Worm (Caenorhabditis elegans) whole organism, early embryonic: Measurements from ENCODE around the gene sre-3.

Experiments used
- F13C5.2 ChIP-seq: sonication (generic microtip); optimal IDR thresholded peaks from 2 replicates; lab custom pipeline; 2017; ENCODE audit warnings: mild to moderate bottlenecking, missing genetic modification characterization, inconsistent platforms, missing compliant biosample characterization
- ama-1 ChIP-seq: fragments of 150-350 bp; optimal IDR thresholded peaks from 2 replicates; lab custom pipeline; 2014
- ceh-13 ChIP-seq: fragments of 200-800 bp; sonication (Bioruptor generic); optimal IDR thresholded peaks from 2 replicates; lab custom pipeline; 2018; ENCODE audit warnings: mild to moderate bottlenecking, missing genetic modification characterization, missing compliant biosample characterization
- flt-1 ChIP-seq: fragments of 200-800 bp; sonication (Bioruptor generic); IDR thresholded peaks from 2 replicates; pipeline ENCODE4 v1.3.6; 2022; ENCODE audit warnings: missing genetic modification characterization, missing compliant biosample characterization
- hmg-4 ChIP-seq: fragments of 200-800 bp; sonication (Bioruptor generic); optimal IDR thresholded peaks from 2 replicates; lab custom pipeline; 2018; ENCODE audit warnings: mild to moderate bottlenecking, missing genetic modification characterization, missing compliant biosample characterization
- pes-1 ChIP-seq: fragments of 200-800 bp; sonication (Bioruptor generic); IDR thresholded peaks from 2 replicates; pipeline ENCODE4 v1.3.6; 2022; ENCODE audit warnings: missing genetic modification reagents, missing genetic modification characterization, missing compliant biosample characterization
- tbx-11 ChIP-seq: fragments of 200-800 bp; sonication (Bioruptor generic); IDR thresholded peaks from 2 replicates; pipeline ENCODE4 v1.3.6; 2022; ENCODE audit warnings: missing genetic modification characterization, missing compliant biosample characterization
- tbx-37 ChIP-seq: fragments of 200-800 bp; sonication (Bioruptor generic); conservative IDR thresholded peaks from 2 replicates; pipeline ENCODE4 v1.3.6; 2022; ENCODE audit warnings: missing genetic modification reagents, missing genetic modification characterization, missing compliant biosample characterization

DNA sequence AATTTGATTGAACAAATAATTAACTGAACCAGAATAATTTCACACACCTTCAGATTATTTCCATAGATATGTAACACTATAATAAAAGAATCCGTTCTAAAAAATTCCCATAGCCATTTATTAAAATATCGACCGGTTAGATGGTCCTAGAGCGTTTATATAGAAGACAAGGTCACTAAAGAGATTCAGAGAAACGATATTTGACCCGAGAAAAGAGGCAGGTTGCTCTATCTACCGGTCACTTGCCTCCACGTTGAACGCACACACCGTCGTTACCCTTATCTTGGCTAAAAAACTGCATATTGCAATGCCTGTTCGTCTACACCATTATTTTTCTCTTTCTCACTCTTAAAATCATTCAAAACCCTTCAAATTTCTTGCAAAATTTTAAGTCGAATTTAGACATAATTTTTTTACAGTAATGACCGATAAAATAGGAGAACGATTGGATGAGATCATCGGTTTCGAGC lies 4.4 kb upstream of the sre-3 start, which contains the start of gene C07D10.5:
- TF ChIP-seq ceh-13 (GFP tag; lab: Kevin White, UChicago) (no peak), tbx-37 (no peak), pes-1 (no peak), hmg-4 (GFP tag; lab: Kevin White, UChicago) (no peak), flt-1 (GFP tag; lab: Robert Waterston, UW) (no peak), ama-1 (lab: Kevin White, UChicago) (no peak), F13C5.2 (tag; lab: Kevin White, UChicago) (no peak), tbx-11 (no peak)
